Worm (Caenorhabditis elegans) whole organism, midembryonic: ENCODE results near the gene suox-1.

Source experiments
- T22C8.4 ChIP-seq: fragments of 200-800 bp; sonication (Bioruptor generic); IDR thresholded peaks from 2 replicates; pipeline ENCODE4 v1.3.6; 2022; ENCODE audit warnings: missing genetic modification characterization, missing compliant biosample characterization
- flt-1 ChIP-seq: fragments of 200-800 bp; sonication (Bioruptor generic); IDR thresholded peaks from 2 replicates; pipeline ENCODE4 v1.3.6; 2022; ENCODE audit warnings: missing genetic modification characterization, missing compliant biosample characterization
- tab-1 ChIP-seq: fragments of 200-800 bp; sonication (Bioruptor generic); IDR thresholded peaks from 2 replicates; pipeline ENCODE4 v1.3.6; 2022; ENCODE audit warnings: missing genetic modification characterization, missing compliant biosample characterization

DNA sequence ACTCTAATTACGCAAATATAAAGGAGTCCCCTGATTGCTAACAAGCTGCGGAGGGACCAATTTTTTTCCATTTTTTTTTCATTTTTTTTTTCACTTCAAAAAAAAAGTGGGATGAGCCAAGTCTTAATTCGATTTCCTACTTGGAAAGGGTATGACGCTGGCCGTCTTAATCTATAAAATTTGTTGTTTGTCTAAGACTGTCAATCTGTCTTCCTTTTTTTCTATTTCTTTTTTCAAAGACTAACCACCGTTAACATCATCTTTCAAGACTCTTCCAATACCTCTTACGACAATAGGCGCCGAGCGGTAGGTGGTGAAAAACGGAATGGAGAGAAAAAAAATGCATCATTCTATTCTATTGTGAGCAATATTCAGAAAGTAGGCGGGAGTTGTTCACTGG, 32.3 kb upstream of the suox-1 start:
- TF ChIP-seq T22C8.4: no peak
- no peak for TF ChIP-seq tab-1 (GFP tag; lab: Robert Waterston, UW)
- no peak for TF ChIP-seq flt-1 (GFP tag; lab: Robert Waterston, UW)
